Worm (Caenorhabditis elegans) whole organism, early embryonic: ENCODE results near the gene amph-1.

Experiments
- aly-1 ChIP-seq: sonication (generic microtip); optimal IDR thresholded peaks from 2 replicates; lab custom pipeline; 2016; ENCODE audit warnings: missing genetic modification characterization, missing compliant biosample characterization
- ama-1 ChIP-seq: fragments of 150-350 bp; optimal IDR thresholded peaks from 2 replicates; lab custom pipeline; 2014
- ceh-13 ChIP-seq: fragments of 200-800 bp; sonication (Bioruptor generic); optimal IDR thresholded peaks from 2 replicates; lab custom pipeline; 2018; ENCODE audit warnings: mild to moderate bottlenecking, missing genetic modification characterization, missing compliant biosample characterization
- ets-7 ChIP-seq: sonication (generic microtip); optimal IDR thresholded peaks from 2 replicates; lab custom pipeline; 2016; ENCODE audit warnings: missing genotype, missing genetic modification characterization, missing compliant biosample characterization
- flt-1 ChIP-seq: fragments of 200-800 bp; sonication (Bioruptor generic); IDR thresholded peaks from 2 replicates; pipeline ENCODE4 v1.3.6; 2022; ENCODE audit warnings: missing genetic modification characterization, missing compliant biosample characterization
- hmg-4 ChIP-seq: fragments of 200-800 bp; sonication (Bioruptor generic); optimal IDR thresholded peaks from 2 replicates; lab custom pipeline; 2018; ENCODE audit warnings: mild to moderate bottlenecking, missing genetic modification characterization, missing compliant biosample characterization
- hnd-1 ChIP-seq: sonication (generic microtip); optimal IDR thresholded peaks from 2 replicates; lab custom pipeline; 2016; ENCODE audit warnings: missing genetic modification characterization, missing compliant biosample characterization
- pes-1 ChIP-seq: fragments of 200-800 bp; sonication (Bioruptor generic); IDR thresholded peaks from 2 replicates; pipeline ENCODE4 v1.3.6; 2022; ENCODE audit warnings: missing genetic modification reagents, missing genetic modification characterization, missing compliant biosample characterization
- scrt-1 ChIP-seq: fragments of 200-800 bp; sonication (Bioruptor generic); IDR thresholded peaks from 2 replicates; pipeline ENCODE4 v1.3.6; 2022; ENCODE audit warnings: missing genetic modification characterization, missing compliant biosample characterization
- sea-1 ChIP-seq: fragments of 200-800 bp; sonication (Bioruptor generic); conservative IDR thresholded peaks from 2 replicates; pipeline ENCODE4 v1.3.6; 2022; ENCODE audit warnings: missing genetic modification characterization, missing compliant biosample characterization

- TF ChIP-seq aly-1 (tag; lab: Kevin White, UChicago) (no peak), ama-1 (no peak), flt-1 (no peak), hnd-1 (tag; lab: Kevin White, UChicago) (no peak), ceh-13 (GFP tag; lab: Kevin White, UChicago) (no peak), pes-1 (GFP tag; lab: Robert Waterston, UW) (no peak), scrt-1 (GFP tag; lab: Robert Waterston, UW) (no peak), sea-1 (no peak), ets-7 (tag; lab: Kevin White, UChicago) (no peak), hmg-4 (no peak)
Observed at ce11 chrIV:9622272-9622671, 25.4 kb downstream of the amph-1 start, which contains the start of gene W09C2.7.
